Fruit fly (Drosophila melanogaster): ENCODE data around the gene CG32939.
"Not testable (repeated sequence)": the region's sequence is repeated elsewhere in the genome, so short reads cannot be mapped to it uniquely, and the experiment has no call there.

CG32939 gene

dm6 chr3R:9692675-9693129 is at the start of gene CG32939, which contains the start of the genes Unc-115b and p24-2:
Gene CG32939 (plus strand): TSS chr3R:9693079.
Gene Unc-115b (minus strand): TSS chr3R:9692775.
Gene p24-2 (minus strand): TSS chr3R:9692794.
- TF ChIP-seq Sin3A, psq, Myc (optimal IDR thresholded peaks at IDR 0.05): not testable (repeated sequence)

dm6 chr3R:9643977-9644376 is 48.9 kb upstream of the CG32939 start:
- TF ChIP-seq Myc (optimal IDR thresholded peaks at IDR 0.05) (no peak), Sin3A (optimal IDR thresholded peaks at IDR 0.05) (no peak), h (optimal IDR thresholded peaks at IDR 0.05) (no peak), psq (optimal IDR thresholded peaks at IDR 0.05) (no peak), ttk (optimal IDR thresholded peaks at IDR 0.05) (no peak), insv (optimal IDR thresholded peaks at IDR 0.05) (no peak)

dm6 chr3R:9644620-9645019 is 48.3 kb upstream of the CG32939 start:
- TF ChIP-seq psq (optimal IDR thresholded peaks at IDR 0.05) (no peak), h (optimal IDR thresholded peaks at IDR 0.05) (no peak), insv (optimal IDR thresholded peaks at IDR 0.05) (no peak), Sin3A (optimal IDR thresholded peaks at IDR 0.05) (no peak), ttk (optimal IDR thresholded peaks at IDR 0.05) (no peak), Myc (optimal IDR thresholded peaks at IDR 0.05) (no peak)

dm6 chr3R:9646104-9646707 is 46.7 kb upstream of the CG32939 start, which contains the start of gene Fst:
Gene Fst (minus strand): TSS chr3R:9646154.
- TF ChIP-seq insv (optimal IDR thresholded peaks at IDR 0.05) (no peak), h (optimal IDR thresholded peaks at IDR 0.05) (no peak), Myc (optimal IDR thresholded peaks at IDR 0.05) (no peak), psq (optimal IDR thresholded peaks at IDR 0.05) (no peak), ttk (optimal IDR thresholded peaks at IDR 0.05) (no peak), Sin3A (optimal IDR thresholded peaks at IDR 0.05) (no peak)

- TF ChIP-seq Myc (optimal IDR thresholded peaks at IDR 0.05) (no peak), insv (optimal IDR thresholded peaks at IDR 0.05) (no peak), ttk (optimal IDR thresholded peaks at IDR 0.05) (no peak), Sin3A (optimal IDR thresholded peaks at IDR 0.05) (no peak), h (optimal IDR thresholded peaks at IDR 0.05) (no peak), psq (optimal IDR thresholded peaks at IDR 0.05) (no peak)
Observed at dm6 chr3R:9665405-9665804, 27.5 kb upstream of the CG32939 start.

- TF ChIP-seq Sin3A (optimal IDR thresholded peaks at IDR 0.05) (no peak), psq (optimal IDR thresholded peaks at IDR 0.05) (no peak), h (optimal IDR thresholded peaks at IDR 0.05) (no peak)
Observed at dm6 chr3R:9673207-9673606, 19.7 kb upstream of the CG32939 start.

dm6 chr3R:9674196-9674693 is 18.6 kb upstream of the CG32939 start, which contains the start of gene Dhc1:
Gene Dhc1 (minus strand): TSS chr3R:9674643.
- TF ChIP-seq ttk (optimal IDR thresholded peaks at IDR 0.05) (no peak), psq (optimal IDR thresholded peaks at IDR 0.05) (no peak), insv (optimal IDR thresholded peaks at IDR 0.05) (no peak), Myc (optimal IDR thresholded peaks at IDR 0.05) (no peak)

- TF ChIP-seq h (optimal IDR thresholded peaks at IDR 0.05): no peak
- no peak for TF ChIP-seq Sin3A (optimal IDR thresholded peaks at IDR 0.05)
- no peak for TF ChIP-seq ttk (optimal IDR thresholded peaks at IDR 0.05)
- no peak for TF ChIP-seq Myc (optimal IDR thresholded peaks at IDR 0.05)
- TF ChIP-seq psq (optimal IDR thresholded peaks at IDR 0.05): no peak
- TF ChIP-seq insv (optimal IDR thresholded peaks at IDR 0.05): no peak
Observed at dm6 chr3R:9674968-9675573, 17.8 kb upstream of the CG32939 start, which contains the start of gene Nepl12. Gene Nepl12 (plus strand): TSS chr3R:9675523.

dm6 chr3R:9677734-9678341 is 15.0 kb upstream of the CG32939 start, which contains the start of gene p23:
Gene p23 (plus strand): TSS chr3R:9677927.
- TF ChIP-seq psq (optimal IDR thresholded peaks at IDR 0.05): no peak
- no peak for TF ChIP-seq ttk (optimal IDR thresholded peaks at IDR 0.05)
- TF ChIP-seq Sin3A (optimal IDR thresholded peaks at IDR 0.05): no peak
- TF ChIP-seq insv (optimal IDR thresholded peaks at IDR 0.05): no peak
- no peak for TF ChIP-seq h (optimal IDR thresholded peaks at IDR 0.05)
- no peak for TF ChIP-seq Myc (optimal IDR thresholded peaks at IDR 0.05)

- TF ChIP-seq h (optimal IDR thresholded peaks at IDR 0.05): no peak
- no peak for TF ChIP-seq Sin3A (optimal IDR thresholded peaks at IDR 0.05)
- no peak for TF ChIP-seq ttk (optimal IDR thresholded peaks at IDR 0.05)
- TF ChIP-seq insv (optimal IDR thresholded peaks at IDR 0.05): no peak
- no peak for TF ChIP-seq psq (optimal IDR thresholded peaks at IDR 0.05)
- TF ChIP-seq Myc (optimal IDR thresholded peaks at IDR 0.05): no peak
Observed at dm6 chr3R:9679746-9680145, 13.1 kb upstream of the CG32939 start, which contains the start of gene nmdyn-D7. Gene nmdyn-D7 (plus strand): TSS chr3R:9679939.

dm6 chr3R:9683064-9683682 is 9.7 kb upstream of the CG32939 start:
- TF ChIP-seq ttk (optimal IDR thresholded peaks at IDR 0.05) (no peak), insv (optimal IDR thresholded peaks at IDR 0.05) (no peak), Myc (optimal IDR thresholded peaks at IDR 0.05) (no peak), Sin3A (optimal IDR thresholded peaks at IDR 0.05) (no peak), psq (optimal IDR thresholded peaks at IDR 0.05) (no peak), h (optimal IDR thresholded peaks at IDR 0.05) (no peak)

dm6 chr3R:9684125-9684524 is 8.8 kb upstream of the CG32939 start, which contains the start of gene CG9444:
Gene CG9444 (minus strand): TSS chr3R:9684264.
- TF ChIP-seq psq (optimal IDR thresholded peaks at IDR 0.05) (no peak), Myc (optimal IDR thresholded peaks at IDR 0.05) (no peak), h (optimal IDR thresholded peaks at IDR 0.05) (no peak), Sin3A (optimal IDR thresholded peaks at IDR 0.05) (no peak)

Measured in Kc167 (cell line).